Worm (Caenorhabditis elegans): Measurements from ENCODE around the gene Y60A3A.8.

DNA sequence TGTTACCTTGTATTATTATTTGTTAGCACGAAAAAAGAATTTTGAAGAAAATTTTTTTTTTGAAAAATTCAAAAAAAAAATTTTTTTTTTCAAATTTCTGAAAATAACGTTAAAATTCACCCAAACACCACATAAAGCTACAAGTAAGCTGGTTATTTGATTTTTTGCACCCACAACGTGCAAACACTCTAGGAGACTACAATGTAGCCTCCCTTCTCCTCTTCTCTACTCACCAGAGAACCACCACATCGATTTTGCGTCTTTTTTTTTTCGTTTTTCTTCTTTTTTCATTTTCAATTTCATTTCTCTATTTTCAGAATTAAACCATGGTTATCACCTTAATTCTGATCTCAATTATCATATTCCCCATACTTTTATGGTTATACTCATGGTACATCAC is 5.4 kb downstream of the Y60A3A.8 start, which contains the start of gene abhd-3.1:
- TF ChIP-seq nhr-76 (tag; optimal IDR thresholded peaks at IDR 0.05): no peak
- TF ChIP-seq ama-1 (optimal IDR thresholded peaks at IDR 0.05): no peak
- no peak for TF ChIP-seq skn-1 (tag; optimal IDR thresholded peaks at IDR 0.05)
- TF ChIP-seq unc-39 (tag; optimal IDR thresholded peaks at IDR 0.05): no peak
- no peak for TF ChIP-seq ces-1 (GFP tag; optimal IDR thresholded peaks at IDR 0.05)
- TF ChIP-seq egl-27 (tag; optimal IDR thresholded peaks at IDR 0.05): no peak
- no peak for TF ChIP-seq nhr-25 (tag; optimal IDR thresholded peaks at IDR 0.05; ENCODE audit: borderline replicate concordance, insufficient read depth)
- TF ChIP-seq sdz-12 (GFP tag; optimal IDR thresholded peaks at IDR 0.05): no peak

Measured in whole organism, L4 larva.